Worm (Caenorhabditis elegans) whole organism, young adult: Measurements from ENCODE around the gene fut-1.

ENCODE experiments used
- B0019.2 ChIP-seq: fragments of 200-800 bp; sonication (Bioruptor generic); conservative IDR thresholded peaks from 2 replicates; pipeline ENCODE4 v1.3.6; 2022; ENCODE audit warnings: missing genetic modification reagents, missing genetic modification characterization, missing compliant biosample characterization
- B0035.1 ChIP-seq: sonication (generic microtip); optimal IDR thresholded peaks from 2 replicates; lab custom pipeline; 2016; ENCODE audit warnings: missing genetic modification characterization, mild to moderate bottlenecking, missing compliant biosample characterization, missing genotype, missing genetic modification reagents
- C06A6.2 ChIP-seq: fragments of 200-800 bp; sonication (Bioruptor generic); conservative IDR thresholded peaks from 2 replicates; pipeline ENCODE4 v1.3.6; 2022; ENCODE audit warnings: missing genetic modification characterization, missing compliant biosample characterization
- D2030.7 ChIP-seq: fragments of 200-800 bp; sonication (Bioruptor generic); IDR thresholded peaks from 2 replicates; pipeline ENCODE4 v1.3.6; 2022; ENCODE audit warnings: missing genetic modification reagents, missing genetic modification characterization, missing compliant biosample characterization
- F23B12.7 ChIP-seq: sonication (generic microtip); optimal IDR thresholded peaks from 2 replicates; lab custom pipeline; 2017; ENCODE audit warnings: missing genetic modification characterization, mild to moderate bottlenecking, missing compliant biosample characterization, antibody characterized with exemption, moderate library complexity; ENCODE audit not compliant: insufficient read depth
- F52B5.7 ChIP-seq: sonication (generic microtip); optimal IDR thresholded peaks from 2 replicates; lab custom pipeline; 2016; ENCODE audit warnings: mild to moderate bottlenecking, missing genetic modification characterization, missing compliant biosample characterization
- F57A8.1 ChIP-seq: fragments of 200-800 bp; sonication (Bioruptor generic); optimal IDR thresholded peaks from 2 replicates; lab custom pipeline; 2018; ENCODE audit warnings: mild to moderate bottlenecking, missing genetic modification characterization, moderate library complexity, missing compliant biosample characterization
- Y56A3A.18 ChIP-seq: fragments of 200-800 bp; sonication (Bioruptor generic); IDR thresholded peaks from 2 replicates; pipeline ENCODE4 v1.3.6; 2022; ENCODE audit warnings: missing genetic modification reagents, missing genetic modification characterization, missing compliant biosample characterization
- akir-1 ChIP-seq: fragments of 200-800 bp; sonication (Bioruptor generic); optimal IDR thresholded peaks from 2 replicates; lab custom pipeline; 2018; ENCODE audit warnings: mild to moderate bottlenecking, missing genetic modification characterization, moderate library complexity, missing compliant biosample characterization
- aptf-3 ChIP-seq: fragments of 200-800 bp; sonication (Bioruptor generic); IDR thresholded peaks from 2 replicates; pipeline ENCODE4 v1.3.6; 2022; ENCODE audit warnings: missing genetic modification characterization, missing compliant biosample characterization
- attf-3 ChIP-seq: fragments of 200-800 bp; sonication (Bioruptor generic); conservative IDR thresholded peaks from 2 replicates; pipeline ENCODE4 v1.3.6; 2022; ENCODE audit warnings: missing genetic modification reagents, missing genetic modification characterization, missing compliant biosample characterization
- attf-6 ChIP-seq: fragments of 200-800 bp; sonication (Bioruptor generic); IDR thresholded peaks from 2 replicates; pipeline ENCODE4 v1.3.6; 2022; ENCODE audit warnings: missing genetic modification reagents, missing genetic modification characterization, missing compliant biosample characterization
- ccch-3 ChIP-seq: fragments of 200-800 bp; sonication (Bioruptor generic); optimal IDR thresholded peaks from 2 replicates; lab custom pipeline; 2018; ENCODE audit warnings: mild to moderate bottlenecking, missing genetic modification characterization, missing compliant biosample characterization
- cebp-2 ChIP-seq: fragments of 200-800 bp; sonication (Bioruptor generic); IDR thresholded peaks from 2 replicates; pipeline ENCODE4 v1.3.6; 2022; ENCODE audit warnings: missing genetic modification characterization, missing compliant biosample characterization
- ceh-27 ChIP-seq: fragments of 200-800 bp; sonication (Bioruptor generic); optimal IDR thresholded peaks from 2 replicates; lab custom pipeline; 2018; ENCODE audit warnings: mild to moderate bottlenecking, missing genetic modification characterization, moderate library complexity, missing compliant biosample characterization
- ceh-40 ChIP-seq: fragments of 200-800 bp; sonication (Bioruptor generic); IDR thresholded peaks from 2 replicates; pipeline ENCODE4 v1.3.6; 2022; ENCODE audit warnings: missing genetic modification characterization, missing compliant biosample characterization
- ceh-58 ChIP-seq: fragments of 200-800 bp; sonication (Bioruptor generic); IDR thresholded peaks from 2 replicates; pipeline ENCODE4 v1.3.6; 2022; ENCODE audit warnings: missing genetic modification characterization, missing compliant biosample characterization
- die-1 ChIP-seq: sonication (generic microtip); optimal IDR thresholded peaks from 2 replicates; lab custom pipeline; 2016; ENCODE audit warnings: missing genotype, mild to moderate bottlenecking, missing genetic modification characterization, missing compliant biosample characterization
- egl-18 ChIP-seq: fragments of 200-800 bp; sonication (Bioruptor generic); IDR thresholded peaks from 2 replicates; pipeline ENCODE4 v1.3.6; 2022; ENCODE audit warnings: missing genetic modification reagents, missing genetic modification characterization, missing compliant biosample characterization
- egrh-3 ChIP-seq: fragments of 200-800 bp; sonication (Bioruptor generic); IDR thresholded peaks from 2 replicates; pipeline ENCODE4 v1.3.6; 2022; ENCODE audit warnings: missing genetic modification reagents, missing genetic modification characterization, missing compliant biosample characterization
- ekl-4 ChIP-seq: fragments of 200-800 bp; sonication (Bioruptor generic); IDR thresholded peaks from 2 replicates; pipeline ENCODE4 v1.3.6; 2022; ENCODE audit warnings: missing genetic modification reagents, missing genetic modification characterization, missing compliant biosample characterization
- ets-4 ChIP-seq: fragments of 200-800 bp; sonication (Bioruptor generic); optimal IDR thresholded peaks from 2 replicates; lab custom pipeline; 2018; ENCODE audit warnings: mild to moderate bottlenecking, missing genetic modification characterization, missing compliant biosample characterization
- fkh-3 ChIP-seq: sonication (generic microtip); optimal IDR thresholded peaks from 2 replicates; lab custom pipeline; 2016; ENCODE audit warnings: mild to moderate bottlenecking, missing genetic modification characterization, missing compliant biosample characterization
- hlh-26 ChIP-seq: fragments of 200-800 bp; sonication (Bioruptor generic); conservative IDR thresholded peaks from 2 replicates; pipeline ENCODE4 v1.3.6; 2022; ENCODE audit warnings: missing genetic modification reagents, missing genetic modification characterization, missing compliant biosample characterization
- hmg-1.2 ChIP-seq: fragments of 200-800 bp; sonication (Bioruptor generic); IDR thresholded peaks from 2 replicates; pipeline ENCODE4 v1.3.6; 2022; ENCODE audit warnings: missing genetic modification reagents, missing genetic modification characterization, missing compliant biosample characterization
- hrde-1 ChIP-seq: sonication (generic microtip); optimal IDR thresholded peaks from 2 replicates; lab custom pipeline; 2016; ENCODE audit warnings: missing genetic modification characterization, mild to moderate bottlenecking, missing compliant biosample characterization, moderate library complexity, missing genotype, missing genetic modification reagents, borderline replicate concordance
- hsf-1 ChIP-seq: fragments of 200-800 bp; sonication (Bioruptor generic); IDR thresholded peaks from 2 replicates; pipeline ENCODE4 v1.3.6; 2022; ENCODE audit warnings: missing genetic modification reagents, missing genetic modification characterization, missing compliant biosample characterization
- lag-1 ChIP-seq: fragments of 200-800 bp; sonication (Bioruptor generic); IDR thresholded peaks from 2 replicates; pipeline ENCODE4 v1.3.6; 2022; ENCODE audit warnings: missing genetic modification reagents, missing genetic modification characterization, missing compliant biosample characterization
- let-526 ChIP-seq: fragments of 200-800 bp; sonication (Bioruptor generic); IDR thresholded peaks from 2 replicates; pipeline ENCODE4 v1.3.6; 2022; ENCODE audit warnings: missing genetic modification reagents, missing genetic modification characterization, missing compliant biosample characterization
- lir-1 ChIP-seq: fragments of 200-800 bp; sonication (Bioruptor generic); conservative IDR thresholded peaks from 2 replicates; pipeline ENCODE4 v1.3.6; 2022; ENCODE audit warnings: missing genetic modification reagents, missing genetic modification characterization, missing compliant biosample characterization
- lsl-1 ChIP-seq: fragments of 200-800 bp; sonication (Bioruptor generic); optimal IDR thresholded peaks from 2 replicates; lab custom pipeline; 2018; ENCODE audit warnings: mild to moderate bottlenecking, missing genetic modification characterization, moderate library complexity, missing compliant biosample characterization
- madf-10 ChIP-seq: sonication (generic microtip); optimal IDR thresholded peaks from 2 replicates; lab custom pipeline; 2016; ENCODE audit warnings: mild to moderate bottlenecking, missing genetic modification characterization, missing compliant biosample characterization
- mxl-1 ChIP-seq: sonication (generic microtip); optimal IDR thresholded peaks from 2 replicates; lab custom pipeline; 2016; ENCODE audit warnings: missing genetic modification characterization, missing compliant biosample characterization
- nhr-27 ChIP-seq: fragments of 200-800 bp; sonication (Bioruptor generic); optimal IDR thresholded peaks from 2 replicates; lab custom pipeline; 2018; ENCODE audit warnings: mild to moderate bottlenecking, missing genetic modification characterization, moderate library complexity, missing compliant biosample characterization
- pha-4 ChIP-seq: fragments of 150-350 bp; sonication (generic microtip); optimal IDR thresholded peaks from 2 replicates; lab custom pipeline; 2014; ENCODE audit warnings: missing biosample characterization, missing genetic modification reagents, missing genetic modification characterization
- sdz-38 ChIP-seq: sonication (generic microtip); optimal IDR thresholded peaks from 2 replicates; lab custom pipeline; 2016; ENCODE audit warnings: missing genotype, missing genetic modification characterization, missing compliant biosample characterization
- tbx-9 ChIP-seq: sonication (generic microtip); optimal IDR thresholded peaks from 2 replicates; lab custom pipeline; 2016; ENCODE audit warnings: borderline replicate concordance, missing genetic modification characterization, inconsistent platforms, missing compliant biosample characterization
- unc-130 ChIP-seq: sonication (generic microtip); optimal IDR thresholded peaks from 2 replicates; lab custom pipeline; 2016; ENCODE audit warnings: missing genetic modification reagents, missing genetic modification characterization, missing compliant biosample characterization
- zfh-2 ChIP-seq: fragments of 200-800 bp; sonication (Bioruptor generic); conservative IDR thresholded peaks from 2 replicates; pipeline ENCODE4 v1.3.6; 2022; ENCODE audit warnings: missing genetic modification reagents, missing genetic modification characterization, missing compliant biosample characterization
- zim-3 ChIP-seq: sonication (generic microtip); optimal IDR thresholded peaks from 2 replicates; lab custom pipeline; 2017; ENCODE audit warnings: mild to moderate bottlenecking, missing genetic modification characterization, moderate library complexity, missing compliant biosample characterization
- ztf-18 ChIP-seq: sonication (generic microtip); optimal IDR thresholded peaks from 2 replicates; lab custom pipeline; 2016; ENCODE audit warnings: missing genotype, mild to moderate bottlenecking, missing genetic modification characterization, missing compliant biosample characterization
- ztf-26 ChIP-seq: sonication (generic microtip); optimal IDR thresholded peaks from 2 replicates; lab custom pipeline; 2017; ENCODE audit warnings: missing genetic modification characterization, missing compliant biosample characterization

fut-1 gene

DNA sequence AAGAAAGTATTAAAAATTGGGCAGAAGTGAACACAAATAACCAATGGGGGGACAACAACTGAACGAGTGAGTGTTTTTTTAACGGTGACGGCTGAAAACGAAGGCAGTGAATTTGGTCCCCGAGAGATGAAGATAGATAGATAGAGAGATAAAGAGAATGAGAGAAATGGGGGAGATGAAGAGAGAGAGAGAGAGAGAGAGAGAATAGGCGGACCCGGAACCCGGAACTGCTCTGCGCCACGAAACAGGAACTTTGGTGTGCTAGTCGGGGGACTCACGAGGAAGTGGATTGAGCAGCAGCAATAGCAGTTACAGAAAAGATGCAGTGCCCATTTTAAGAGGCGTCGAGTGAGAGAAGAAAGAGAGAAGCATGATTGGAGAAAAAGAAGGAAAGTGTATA is 37.0 kb upstream of the fut-1 start (continued):
- peak; percentile 41; the same call in 1 of the 2 replicates for TF ChIP-seq egrh-3
- TF ChIP-seq, all 124 proteins: peak for 11

DNA sequence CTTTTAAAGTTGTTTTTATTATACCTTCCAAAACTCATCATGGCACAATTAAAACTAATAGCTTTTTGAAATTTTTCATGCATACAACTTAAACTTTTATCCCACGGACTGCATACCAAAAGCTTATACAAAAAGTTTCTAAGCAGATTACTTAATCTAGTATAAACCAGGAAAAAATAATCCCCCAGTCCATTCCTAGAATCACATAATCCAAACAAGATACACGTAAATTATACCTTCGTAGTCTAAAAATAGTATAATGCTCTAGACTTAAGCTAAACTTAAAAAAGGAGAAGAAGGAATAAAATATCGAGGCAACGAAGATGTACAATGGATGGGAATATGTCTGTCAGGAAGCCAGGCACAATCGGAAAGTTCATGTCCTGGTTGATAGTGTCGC is 35.8 kb upstream of the fut-1 start:
- TF ChIP-seq ceh-27 (GFP tag; lab: Kevin White, UChicago) (no peak), lir-1 (GFP tag; lab: Robert Waterston, UW) (no peak), B0035.1 (no peak), zfh-2 (GFP tag; lab: Robert Waterston, UW) (no peak), nhr-27 (tag; lab: Kevin White, UChicago) (no peak), aptf-3 (GFP tag; lab: Robert Waterston, UW) (no peak), hmg-1.2 (GFP tag; lab: Robert Waterston, UW) (no peak), madf-10 (tag; lab: Kevin White, UChicago) (no peak), hrde-1 (tag; lab: Kevin White, UChicago) (no peak)

DNA sequence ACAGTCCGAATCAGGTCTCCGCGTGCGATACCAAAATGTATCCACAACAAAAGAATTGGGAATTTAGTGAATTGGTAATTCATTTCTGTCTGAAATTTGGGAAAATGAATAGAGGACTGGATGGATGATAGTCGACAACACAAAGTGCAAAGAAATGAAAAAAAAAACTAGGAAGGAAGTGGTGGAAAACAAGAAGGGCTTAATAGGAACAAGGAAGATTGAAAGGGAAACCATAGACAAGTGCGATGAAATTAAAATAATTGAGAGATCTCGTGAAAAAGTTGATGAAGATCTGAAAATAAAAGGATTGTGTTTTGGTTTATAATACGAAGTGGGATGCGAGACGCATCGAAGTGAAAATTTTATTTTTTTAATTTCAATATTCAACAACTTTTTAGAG is 34.7 kb upstream of the fut-1 start, which contains the start of gene F07H5.7:
Gene F07H5.7 (minus strand): TSS at position 101 of the 400 bp plus-strand sequence.
- TF ChIP-seq ets-4 (no peak), cebp-2 (no peak), ceh-40 (no peak), hlh-26 (GFP tag; lab: Robert Waterston, UW) (no peak), sdz-38 (tag; lab: Kevin White, UChicago) (no peak), B0019.2 (GFP tag; lab: Robert Waterston, UW) (no peak), Y56A3A.18 (GFP tag; lab: Robert Waterston, UW) (no peak), lsl-1 (GFP tag; lab: Kevin White, UChicago) (no peak), hsf-1 (GFP tag; lab: Robert Waterston, UW) (no peak), ekl-4 (no peak), D2030.7 (GFP tag; lab: Robert Waterston, UW) (no peak)
- TF ChIP-seq, all 124 proteins: peak for 0

DNA sequence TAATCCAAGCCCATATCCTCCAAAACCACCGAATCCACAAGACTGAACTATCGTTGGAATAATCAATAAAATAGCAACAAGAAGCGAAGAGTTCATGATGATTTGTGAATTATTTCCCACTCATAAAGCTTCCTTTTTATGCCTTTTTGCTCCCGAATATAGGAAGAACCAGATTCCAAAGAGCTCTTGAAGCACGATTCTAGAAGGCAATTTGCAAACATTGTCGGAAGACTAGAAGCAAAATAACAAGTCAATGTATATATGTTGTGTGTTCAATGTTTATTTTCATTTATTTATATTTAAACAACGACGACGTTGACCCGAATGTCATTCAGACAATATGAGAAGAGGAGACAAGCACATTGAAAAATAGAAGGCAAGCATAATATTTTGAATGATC is 33.2 kb upstream of the fut-1 start, which contains the start of gene idpa-2:
Gene idpa-2 (minus strand): TSS at position 101 of the 400 bp plus-strand sequence.
- TF ChIP-seq pha-4 (tag; lab: Kevin White, UChicago) (no peak), unc-130 (GFP tag; lab: Kevin White, UChicago) (no peak), ztf-26 (no peak), egl-18 (GFP tag; lab: Robert Waterston, UW) (no peak), ccch-3 (GFP tag; lab: Kevin White, UChicago) (no peak), F52B5.7 (tag; lab: Kevin White, UChicago) (no peak), mxl-1 (no peak)

DNA sequence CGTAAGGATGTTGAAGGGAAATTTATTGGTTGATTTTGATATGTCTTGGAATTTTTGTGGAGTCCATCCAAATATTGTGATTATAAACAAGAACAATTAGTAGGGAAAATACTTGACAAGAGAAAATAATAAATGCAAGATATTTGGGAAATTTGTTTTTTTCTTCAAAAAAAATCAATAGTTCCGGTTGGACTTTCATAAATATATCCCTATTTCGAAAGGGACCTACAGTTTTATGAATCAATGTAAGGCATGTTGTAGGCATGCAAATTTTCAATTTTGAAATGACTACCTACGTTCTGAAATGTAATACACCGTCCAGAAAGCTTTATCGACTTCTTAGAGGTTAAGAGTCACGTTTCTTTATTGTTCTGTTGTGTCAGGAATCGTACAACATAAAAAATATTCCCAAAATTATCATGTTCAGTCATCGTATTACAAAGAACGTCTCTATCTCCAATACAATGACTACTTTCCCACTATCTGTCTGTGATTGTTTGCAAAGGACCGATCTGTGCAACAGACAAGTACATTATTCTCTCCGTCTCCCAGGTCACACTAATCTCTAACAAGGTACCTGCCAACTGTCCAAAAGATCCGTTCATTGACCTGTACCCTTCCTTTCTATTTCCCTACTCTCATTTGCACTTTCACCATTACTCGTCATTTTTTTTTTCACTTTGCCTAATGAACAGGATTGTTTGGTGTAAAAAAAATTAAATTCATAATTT is 30.6 kb upstream of the fut-1 start, which contains the start of gene F07H5.13:
Gene F07H5.13 (plus strand): TSS at position 730 of the 731 bp plus-strand sequence.
- no peak for TF ChIP-seq attf-6 (GFP tag; lab: Robert Waterston, UW)
- no peak for TF ChIP-seq fkh-3 (tag; lab: Kevin White, UChicago)
- TF ChIP-seq unc-130 (GFP tag; lab: Kevin White, UChicago): no peak
- no peak for TF ChIP-seq C06A6.2 (GFP tag; lab: Robert Waterston, UW)
- TF ChIP-seq zfh-2 (GFP tag; lab: Robert Waterston, UW): no peak
- TF ChIP-seq zim-3 (tag; lab: Kevin White, UChicago): peak; percentile 15
- TF ChIP-seq F57A8.1: no peak
- 0 out of 2 replicates have a peak, but pooled peaks have one; percentile 34 for TF ChIP-seq ekl-4
- no peak for TF ChIP-seq ets-4
- no peak for TF ChIP-seq die-1 (tag; lab: Kevin White, UChicago)
- no peak for TF ChIP-seq ceh-58 (GFP tag; lab: Robert Waterston, UW)
- TF ChIP-seq attf-3 (GFP tag; lab: Robert Waterston, UW): no peak
- no peak for TF ChIP-seq tbx-9
- no peak for TF ChIP-seq lag-1
- TF ChIP-seq F23B12.7 (tag; lab: Kevin White, UChicago): no peak
- no peak for TF ChIP-seq akir-1 (GFP tag; lab: Kevin White, UChicago)
- TF ChIP-seq ztf-18: no peak
- no peak for TF ChIP-seq let-526 (GFP tag; lab: Robert Waterston, UW)
